Fruit fly (Drosophila melanogaster) whole organism, prepupa: ENCODE results near the gene CG9297.

Experiments used
- Blimp-1 ChIP-seq: fragments of 200-800 bp; sonication (Bioruptor generic); optimal IDR thresholded peaks from 3 replicates; lab custom pipeline; 2017; ENCODE audit warnings: missing biosample characterization, missing genetic modification characterization, mild to moderate bottlenecking, moderate library complexity, missing genetic modification reagents
- CG10631 ChIP-seq: fragments of 200-800 bp; sonication (Bioruptor generic); optimal IDR thresholded peaks from 2 replicates; lab custom pipeline; 2016; ENCODE audit warnings: missing biosample characterization, missing genetic modification characterization
- CG11294 ChIP-seq: fragments of 200-800 bp; sonication (Bioruptor generic); IDR thresholded peaks from 2 replicates; pipeline ENCODE4 v1.3.6; 2022; ENCODE audit warnings: missing biosample characterization, missing genetic modification characterization
- CG15336 ChIP-seq: fragments of 200-800 bp; sonication (Bioruptor generic); IDR thresholded peaks from 2 replicates; pipeline ENCODE4 v1.3.6; 2022; ENCODE audit warnings: missing biosample characterization, missing genetic modification characterization
- CG3032 ChIP-seq: fragments of 200-800 bp; optimal IDR thresholded peaks from 2 replicates; lab custom pipeline; 2019; ENCODE audit warnings: missing biosample characterization, mild to moderate bottlenecking, missing genetic modification characterization, moderate library complexity
- CG31627 ChIP-seq: fragments of 200-800 bp; sonication (Bioruptor generic); optimal IDR thresholded peaks from 3 replicates; lab custom pipeline; 2016; ENCODE audit warnings: missing biosample characterization, missing genetic modification characterization
- CG32006 ChIP-seq: fragments of 200-800 bp; sonication (Bioruptor generic); optimal IDR thresholded peaks from 3 replicates; lab custom pipeline; 2017; ENCODE audit warnings: missing biosample characterization, mild to moderate bottlenecking, missing genetic modification characterization
- CG34406 ChIP-seq: fragments of 200-800 bp; sonication (Bioruptor generic); optimal IDR thresholded peaks from 3 replicates; lab custom pipeline; 2016; ENCODE audit warnings: missing biosample characterization, missing genetic modification characterization
- CG3919 ChIP-seq: fragments of 200-800 bp; sonication (Bioruptor generic); optimal IDR thresholded peaks from 3 replicates; lab custom pipeline; 2016; ENCODE audit warnings: missing biosample characterization, missing genetic modification characterization
- CG6163 ChIP-seq: fragments of 200-800 bp; sonication (Bioruptor generic); IDR thresholded peaks from 3 replicates; pipeline ENCODE4 v1.3.6; 2022; ENCODE audit warnings: missing biosample characterization, missing genetic modification characterization
- CG6276 ChIP-seq: fragments of 200-800 bp; sonication (Bioruptor generic); optimal IDR thresholded peaks from 2 replicates; lab custom pipeline; 2017; ENCODE audit warnings: missing biosample characterization, mild to moderate bottlenecking, missing genetic modification characterization
- CG6792 ChIP-seq: fragments of 200-800 bp; sonication (Bioruptor generic); optimal IDR thresholded peaks from 3 replicates; lab custom pipeline; 2016; ENCODE audit warnings: missing biosample characterization, missing genetic modification characterization
- CG6808 ChIP-seq: fragments of 200-800 bp; sonication (Bioruptor generic); optimal IDR thresholded peaks from 3 replicates; lab custom pipeline; 2017; ENCODE audit warnings: missing biosample characterization, missing genetic modification characterization, mild to moderate bottlenecking, moderate library complexity, missing genetic modification reagents
- CG6854 ChIP-seq: fragments of 200-800 bp; sonication (Bioruptor generic); optimal IDR thresholded peaks from 2 replicates; lab custom pipeline; 2017; ENCODE audit warnings: missing biosample characterization, mild to moderate bottlenecking, missing genetic modification characterization
- CG7368 ChIP-seq: fragments of 200-800 bp; sonication (Bioruptor generic); optimal IDR thresholded peaks from 3 replicates; lab custom pipeline; 2016; ENCODE audit warnings: missing biosample characterization, missing genetic modification characterization
- CG8119 ChIP-seq: fragments of 200-800 bp; sonication (Bioruptor generic); IDR thresholded peaks from 3 replicates; pipeline ENCODE4 v1.3.6; 2022; ENCODE audit warnings: missing biosample characterization, missing genetic modification characterization
- CG8319 ChIP-seq: fragments of 200-800 bp; sonication (Bioruptor generic); optimal IDR thresholded peaks from 3 replicates; lab custom pipeline; 2016; ENCODE audit warnings: missing biosample characterization, missing genetic modification characterization
- CG8632 ChIP-seq: fragments of 200-800 bp; sonication (Bioruptor generic); optimal IDR thresholded peaks from 3 replicates; lab custom pipeline; 2016; ENCODE audit warnings: missing biosample characterization, missing genetic modification characterization
- Eip75B ChIP-seq: fragments of 200-800 bp; sonication (Bioruptor generic); optimal IDR thresholded peaks from 3 replicates; lab custom pipeline; 2016; ENCODE audit warnings: missing biosample characterization, missing genetic modification characterization
- Eip78C ChIP-seq: fragments of 200-800 bp; sonication (Bioruptor generic); peaks from one replicate; lab custom pipeline; 2016; ENCODE audit warnings: missing biosample characterization, missing genetic modification characterization
- Eip93F ChIP-seq: fragments of 200-800 bp; sonication (Bioruptor generic); optimal IDR thresholded peaks from 2 replicates; lab custom pipeline; 2016; ENCODE audit warnings: missing biosample characterization, mild to moderate bottlenecking, missing genetic modification characterization
- Ets21C ChIP-seq: fragments of 200-800 bp; sonication (Bioruptor generic); optimal IDR thresholded peaks from 3 replicates; lab custom pipeline; 2016; ENCODE audit warnings: missing biosample characterization, missing genetic modification characterization
- Hr38 ChIP-seq: sonication (Bioruptor generic); optimal IDR thresholded peaks from 2 replicates; lab custom pipeline; 2016; ENCODE audit warnings: missing biosample characterization, missing genetic modification characterization
- Hr39 ChIP-seq: fragments of 200-800 bp; sonication (Bioruptor generic); optimal IDR thresholded peaks from 2 replicates; lab custom pipeline; 2016; ENCODE audit warnings: missing biosample characterization, missing genetic modification characterization
- Hr4 ChIP-seq: fragments of 200-800 bp; sonication (Bioruptor generic); optimal IDR thresholded peaks from 3 replicates; lab custom pipeline; 2016; ENCODE audit warnings: missing biosample characterization, missing genetic modification characterization
- Lpt ChIP-seq: fragments of 200-800 bp; sonication (Bioruptor generic); optimal IDR thresholded peaks from 3 replicates; lab custom pipeline; 2016; ENCODE audit warnings: missing biosample characterization, missing genetic modification characterization
- Met ChIP-seq: fragments of 200-800 bp; sonication (Bioruptor generic); optimal IDR thresholded peaks from 3 replicates; lab custom pipeline; 2016; ENCODE audit warnings: missing biosample characterization, missing genetic modification characterization
- OdsH ChIP-seq: fragments of 200-800 bp; sonication (Bioruptor generic); optimal IDR thresholded peaks from 3 replicates; lab custom pipeline; 2016; ENCODE audit warnings: missing biosample characterization, missing genetic modification characterization
- Smox ChIP-seq: fragments of 200-800 bp; sonication (Bioruptor generic); optimal IDR thresholded peaks from 3 replicates; lab custom pipeline; 2016; ENCODE audit warnings: missing biosample characterization, missing genetic modification characterization
- Sox14 ChIP-seq: fragments of 200-800 bp; sonication (Bioruptor generic); optimal IDR thresholded peaks from 3 replicates; lab custom pipeline; 2016; ENCODE audit warnings: missing biosample characterization, missing genetic modification characterization
- achi ChIP-seq: fragments of 200-800 bp; sonication (Bioruptor generic); optimal IDR thresholded peaks from 3 replicates; lab custom pipeline; 2016; ENCODE audit warnings: missing biosample characterization, missing genetic modification characterization
- acj6 ChIP-seq: fragments of 200-800 bp; sonication (Bioruptor generic); optimal IDR thresholded peaks from 3 replicates; lab custom pipeline; 2016; ENCODE audit warnings: missing biosample characterization, missing genetic modification characterization
- cyc ChIP-seq: fragments of 200-800 bp; sonication (Bioruptor generic); optimal IDR thresholded peaks from 3 replicates; lab custom pipeline; 2016; ENCODE audit warnings: missing biosample characterization, missing genetic modification characterization
- dac ChIP-seq: fragments of 200-800 bp; sonication (Bioruptor generic); optimal IDR thresholded peaks from 2 replicates; lab custom pipeline; 2017; ENCODE audit warnings: missing biosample characterization, mild to moderate bottlenecking, missing genetic modification characterization
- dsx ChIP-seq: fragments of 200-800 bp; optimal IDR thresholded peaks from 3 replicates; lab custom pipeline; 2019; ENCODE audit warnings: missing biosample characterization, mild to moderate bottlenecking, missing genetic modification characterization, moderate library complexity; ENCODE audit not compliant: poor library complexity, severe bottlenecking
- eg ChIP-seq: fragments of 200-800 bp; sonication (Bioruptor generic); IDR thresholded peaks from 3 replicates; pipeline ENCODE4 v1.3.6; 2022; ENCODE audit warnings: missing biosample characterization, missing genetic modification characterization
- fkh ChIP-seq: fragments of 200-800 bp; sonication (Bioruptor generic); optimal IDR thresholded peaks from 3 replicates; lab custom pipeline; 2017; ENCODE audit warnings: missing biosample characterization, mild to moderate bottlenecking, missing genetic modification characterization, moderate library complexity
- net ChIP-seq: fragments of 200-800 bp; sonication (Bioruptor generic); optimal IDR thresholded peaks from 3 replicates; lab custom pipeline; 2016; ENCODE audit warnings: missing biosample characterization, missing genetic modification characterization
- salr ChIP-seq, 2 experiments: fragments of 200-800 bp; sonication (Bioruptor generic); optimal IDR thresholded peaks; 3 replicates each; lab custom pipeline; 2016 to 2018; ENCODE audit warnings: missing biosample characterization in 2 of 2, missing genetic modification characterization in 2 of 2, mild to moderate bottlenecking in 1 of 2
- ss ChIP-seq, 2 experiments: fragments of 200-800 bp; sonication (Bioruptor generic); optimal IDR thresholded peaks; 2 replicates in 1 of 2; 3 replicates in 1 of 2; lab custom pipeline; 2017 to 2018; ENCODE audit warnings: mild to moderate bottlenecking in 2 of 2, missing biosample characterization in 2 of 2, missing genetic modification characterization in 2 of 2, moderate library complexity in 1 of 2
- svp ChIP-seq: fragments of 200-800 bp; sonication (Bioruptor generic); peaks from one replicate; lab custom pipeline; 2016; ENCODE audit warnings: missing biosample characterization, missing genetic modification characterization
- topi ChIP-seq: fragments of 200-800 bp; sonication (Bioruptor generic); optimal IDR thresholded peaks from 3 replicates; lab custom pipeline; 2016; ENCODE audit warnings: missing biosample characterization, missing genetic modification characterization
- vri ChIP-seq: fragments of 200-800 bp; sonication (Bioruptor generic); optimal IDR thresholded peaks from 3 replicates; lab custom pipeline; 2016; ENCODE audit warnings: missing biosample characterization, mild to moderate bottlenecking, missing genetic modification characterization

Gene CG9297

dm6 chr3R:13793979-13794665 is 22.8 kb downstream of the CG9297 start (continued):
- no peak for TF ChIP-seq Hr38
- TF ChIP-seq fkh, result no peak
- peak; percentile 86 for TF ChIP-seq Smox (GFP tag; lab: Kevin White, UChicago)
- peak; percentile 68 for TF ChIP-seq CG8632 (GFP tag; lab: Kevin White, UChicago)
- TF ChIP-seq CG6808, result no peak
- TF ChIP-seq cyc (GFP tag; lab: Kevin White, UChicago), result peak; percentile 75
- TF ChIP-seq Hr39 (GFP tag; lab: Kevin White, UChicago), result peak; percentile 78
- peak; percentile 87 for TF ChIP-seq Eip93F (GFP tag; lab: Kevin White, UChicago)
- TF ChIP-seq CG6276 (GFP tag; lab: Kevin White, UChicago), result peak; percentile 54
- peak; percentile 72 for TF ChIP-seq Ets21C
- no peak for TF ChIP-seq salr (GFP tag; optimal IDR thresholded peaks at IDR 0.05; lab: Kevin White, UChicago)
- peak; percentile 78 for TF ChIP-seq CG6792 (GFP tag; lab: Kevin White, UChicago)
- peak; percentile 50 for TF ChIP-seq CG3919 (GFP tag; lab: Kevin White, UChicago)
- no peak for TF ChIP-seq CG6854 (GFP tag; lab: Kevin White, UChicago)
- peak; percentile 67 for TF ChIP-seq CG8319 (GFP tag; lab: Kevin White, UChicago)
- peak; percentile 73; the same call in 2 of the 3 replicates for TF ChIP-seq eg
- peak; percentile 67 for TF ChIP-seq achi (GFP tag; lab: Kevin White, UChicago)
- no peak for TF ChIP-seq Eip75B (GFP tag; lab: Kevin White, UChicago)
- peak; percentile 61; the same call in 1 of the 3 replicates for TF ChIP-seq CG8119
- TF ChIP-seq CG3032, result no peak
- TF ChIP-seq CG31627 (GFP tag; lab: Kevin White, UChicago), result peak; percentile 78
- peak; percentile 55 for TF ChIP-seq net (GFP tag; lab: Kevin White, UChicago)
- TF ChIP-seq CG7368 (GFP tag; lab: Kevin White, UChicago), result peak; percentile 52

dm6 chr3R:13794666-13795055 is 23.4 kb downstream of the CG9297 start:
- no peak for TF ChIP-seq CG32006 (GFP tag; lab: Kevin White, UChicago)
- TF ChIP-seq Eip78C (GFP tag; lab: Kevin White, UChicago), result peak; percentile 83
- TF ChIP-seq CG6854 (GFP tag; lab: Kevin White, UChicago), result peak; percentile 18
- TF ChIP-seq CG10631 (GFP tag; lab: Kevin White, UChicago), result no peak
- TF ChIP-seq Blimp-1 (GFP tag; lab: Kevin White, UChicago), result peak; percentile 6
- peak; percentile 77 for TF ChIP-seq dsx
- peak; percentile 10 for TF ChIP-seq CG6276 (GFP tag; lab: Kevin White, UChicago)
- TF ChIP-seq svp (GFP tag; lab: Kevin White, UChicago), result peak; percentile 71
- no peak for TF ChIP-seq CG7368 (GFP tag; lab: Kevin White, UChicago)
- TF ChIP-seq Eip75B (GFP tag; lab: Kevin White, UChicago), result peak; percentile 48
- peak; percentile 23 for TF ChIP-seq Lpt (GFP tag; lab: Kevin White, UChicago)
- TF ChIP-seq CG3919 (GFP tag; lab: Kevin White, UChicago), result peak; percentile 19
- TF ChIP-seq OdsH, result no peak
- TF ChIP-seq acj6, result no peak
- TF ChIP-seq CG15336 (GFP tag; lab: Robert Waterston, UW), result peak; percentile 35; the same call in 1 of the 2 replicates
- TF ChIP-seq fkh, result peak; percentile 26
- peak; percentile 9 for TF ChIP-seq CG34406 (GFP tag; lab: Kevin White, UChicago)
- TF ChIP-seq topi (GFP tag; lab: Kevin White, UChicago), result no peak
- peak; percentile 27 for TF ChIP-seq Sox14 (GFP tag; lab: Kevin White, UChicago)
- no peak for TF ChIP-seq dac (GFP tag; lab: Kevin White, UChicago)
- no peak for TF ChIP-seq CG11294 (GFP tag; lab: Robert Waterston, UW)
- no peak for TF ChIP-seq Hr4 (GFP tag; lab: Kevin White, UChicago)
- peak; percentile 26 to 35 for TF ChIP-seq ss (GFP tag; optimal IDR thresholded peaks at IDR 0.05; lab: Kevin White, UChicago)
- TF ChIP-seq vri (GFP tag; lab: Kevin White, UChicago), result no peak
- peak; percentile 23 for TF ChIP-seq Met (GFP tag; lab: Kevin White, UChicago)
- TF ChIP-seq CG6163 (GFP tag; lab: Robert Waterston, UW), result peak; percentile 58; the same call in 2 of the 3 replicates
- TF ChIP-seq, all 60 proteins: peak for 16
